Worm (Caenorhabditis elegans) whole organism, late embryonic: ENCODE results near the gene F09E10.1.

Source experiments
- C08G9.2 ChIP-seq: sonication (generic microtip); optimal IDR thresholded peaks from 2 replicates; lab custom pipeline; 2016; ENCODE audit warnings: mild to moderate bottlenecking, missing genetic modification characterization, moderate library complexity, missing compliant biosample characterization
- C38D4.7 ChIP-seq: fragments of 200-800 bp; sonication (Bioruptor generic); optimal IDR thresholded peaks from 2 replicates; lab custom pipeline; 2018; ENCODE audit warnings: mild to moderate bottlenecking, missing genetic modification characterization, moderate library complexity, missing compliant biosample characterization
- F13H6.1 ChIP-seq: sonication (generic microtip); optimal IDR thresholded peaks from 2 replicates; lab custom pipeline; 2016; ENCODE audit warnings: missing genetic modification characterization, missing compliant biosample characterization
- Y22D7AL.16 ChIP-seq: sonication (generic microtip); optimal IDR thresholded peaks from 2 replicates; lab custom pipeline; 2016; ENCODE audit warnings: missing genetic modification characterization, missing compliant biosample characterization
- ama-1 ChIP-seq: fragments of 150-350 bp; optimal IDR thresholded peaks from 2 replicates; lab custom pipeline; 2014
- ceh-18 ChIP-seq: sonication (generic microtip); optimal IDR thresholded peaks from 2 replicates; lab custom pipeline; 2016; ENCODE audit warnings: missing genetic modification characterization, missing compliant biosample characterization
- ceh-22 ChIP-seq: sonication (generic microtip); optimal IDR thresholded peaks from 2 replicates; lab custom pipeline; 2017; ENCODE audit warnings: missing biosample characterization, missing genetic modification characterization
- ceh-24 ChIP-seq: sonication (generic microtip); optimal IDR thresholded peaks from 2 replicates; lab custom pipeline; 2016; ENCODE audit warnings: mild to moderate bottlenecking, missing genetic modification characterization, missing compliant biosample characterization
- ceh-30 ChIP-seq: fragments of 150-350 bp; optimal IDR thresholded peaks from 2 replicates; lab custom pipeline; 2014; ENCODE audit warnings: missing biosample characterization, missing genetic modification characterization
- ceh-31 ChIP-seq: sonication (generic microtip); optimal IDR thresholded peaks from 2 replicates; lab custom pipeline; 2016; ENCODE audit warnings: missing genetic modification characterization, missing compliant biosample characterization
- ceh-34 ChIP-seq: sonication (generic microtip); optimal IDR thresholded peaks from 2 replicates; lab custom pipeline; 2016; ENCODE audit warnings: mild to moderate bottlenecking, missing genetic modification characterization, missing compliant biosample characterization
- ceh-9 ChIP-seq: sonication (generic microtip); optimal IDR thresholded peaks from 2 replicates; lab custom pipeline; 2016; ENCODE audit warnings: mild to moderate bottlenecking, missing genetic modification characterization, inconsistent platforms, missing compliant biosample characterization
- eyg-1 ChIP-seq: sonication (generic microtip); optimal IDR thresholded peaks from 2 replicates; lab custom pipeline; 2016; ENCODE audit warnings: missing genotype, missing genetic modification characterization, missing compliant biosample characterization
- hlh-15 ChIP-seq: sonication (generic microtip); optimal IDR thresholded peaks from 2 replicates; lab custom pipeline; 2016; ENCODE audit warnings: missing genetic modification characterization, missing compliant biosample characterization
- hlh-30 ChIP-seq: sonication (generic microtip); optimal IDR thresholded peaks from 2 replicates; lab custom pipeline; 2017; ENCODE audit warnings: antibody characterized with exemption, missing genetic modification characterization, missing compliant biosample characterization; ENCODE audit not compliant: insufficient read depth
- hlh-8 ChIP-seq: sonication (generic microtip); optimal IDR thresholded peaks from 2 replicates; lab custom pipeline; 2016; ENCODE audit warnings: missing genotype, missing genetic modification characterization, missing compliant biosample characterization
- lim-6 ChIP-seq: sonication (generic microtip); optimal IDR thresholded peaks from 2 replicates; lab custom pipeline; 2016; ENCODE audit warnings: missing genetic modification characterization, missing compliant biosample characterization
- lin-11 ChIP-seq: fragments of 200-800 bp; sonication (Bioruptor generic); optimal IDR thresholded peaks from 2 replicates; lab custom pipeline; 2018; ENCODE audit warnings: mild to moderate bottlenecking, missing genetic modification characterization, missing compliant biosample characterization
- nfya-1 ChIP-seq: sonication (generic microtip); optimal IDR thresholded peaks from 2 replicates; lab custom pipeline; 2017; ENCODE audit warnings: missing genetic modification characterization, mild to moderate bottlenecking, missing compliant biosample characterization, antibody characterized with exemption, moderate library complexity
- nhr-232 ChIP-seq: sonication (generic microtip); optimal IDR thresholded peaks from 2 replicates; lab custom pipeline; 2016; ENCODE audit warnings: missing genetic modification characterization, missing compliant biosample characterization
- npax-4 ChIP-seq: sonication (generic microtip); optimal IDR thresholded peaks from 2 replicates; lab custom pipeline; 2016; ENCODE audit warnings: missing genetic modification characterization, missing compliant biosample characterization
- odd-2 ChIP-seq: sonication (generic microtip); optimal IDR thresholded peaks from 2 replicates; lab custom pipeline; 2017; ENCODE audit warnings: antibody characterized with exemption, mild to moderate bottlenecking, missing genetic modification characterization, missing compliant biosample characterization
- pax-1 ChIP-seq: fragments of 150-350 bp; optimal IDR thresholded peaks from 2 replicates; lab custom pipeline; 2014; ENCODE audit warnings: missing biosample characterization, missing genetic modification characterization
- pha-2 ChIP-seq: sonication (generic microtip); optimal IDR thresholded peaks from 2 replicates; lab custom pipeline; 2017; ENCODE audit warnings: mild to moderate bottlenecking, missing genetic modification characterization, missing compliant biosample characterization
- pqm-1 ChIP-seq: sonication (generic microtip); optimal IDR thresholded peaks from 2 replicates; lab custom pipeline; 2016; ENCODE audit warnings: missing genetic modification characterization, missing compliant biosample characterization
- sdc-2 ChIP-seq: sonication (generic microtip); optimal IDR thresholded peaks from 2 replicates; lab custom pipeline; 2016; ENCODE audit warnings: missing genotype, missing genetic modification characterization, missing compliant biosample characterization
- sox-2 ChIP-seq: fragments of 200-800 bp; sonication (Bioruptor generic); IDR thresholded peaks from 2 replicates; pipeline ENCODE4 v1.3.6; 2022; ENCODE audit warnings: missing genetic modification reagents, missing genetic modification characterization, missing compliant biosample characterization
- sox-4 ChIP-seq: sonication (generic microtip); optimal IDR thresholded peaks from 2 replicates; lab custom pipeline; 2017; ENCODE audit warnings: mild to moderate bottlenecking, missing genetic modification characterization, inconsistent platforms, missing compliant biosample characterization
- syd-9 ChIP-seq: sonication (generic microtip); optimal IDR thresholded peaks from 2 replicates; lab custom pipeline; 2016; ENCODE audit warnings: mild to moderate bottlenecking, missing genetic modification characterization, moderate library complexity, missing compliant biosample characterization
- tbx-7 ChIP-seq: sonication (generic microtip); optimal IDR thresholded peaks from 2 replicates; lab custom pipeline; 2016; ENCODE audit warnings: missing genotype, missing genetic modification characterization, missing compliant biosample characterization
- unc-86 ChIP-seq: sonication (generic microtip); optimal IDR thresholded peaks from 2 replicates; lab custom pipeline; 2016; ENCODE audit warnings: missing genetic modification characterization, missing compliant biosample characterization
- zip-5 ChIP-seq: sonication (generic microtip); optimal IDR thresholded peaks from 2 replicates; lab custom pipeline; 2016; ENCODE audit warnings: missing genetic modification characterization, missing compliant biosample characterization
- ztf-16 ChIP-seq: sonication (generic microtip); optimal IDR thresholded peaks from 2 replicates; lab custom pipeline; 2017; ENCODE audit warnings: missing genetic modification characterization, missing compliant biosample characterization

F09E10.1 gene

DNA sequence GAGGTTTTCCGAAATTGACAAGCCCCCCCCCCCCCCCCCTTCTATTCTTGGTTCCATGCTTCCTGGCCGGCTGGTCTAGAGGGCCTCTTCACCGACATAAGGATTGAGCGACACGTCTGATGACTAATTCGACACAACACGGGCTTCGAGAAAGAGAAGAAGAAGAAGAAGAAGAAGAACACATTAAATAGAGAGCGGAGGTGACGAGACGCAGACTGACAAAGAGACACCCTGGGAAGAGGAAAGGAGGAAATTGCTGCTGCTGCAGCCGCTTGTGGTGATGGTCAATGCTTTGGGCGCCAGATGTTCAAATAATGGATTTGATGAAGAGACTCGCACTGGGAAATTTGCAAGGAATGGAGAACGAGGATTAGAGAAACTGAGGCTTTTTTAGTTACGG lies 22.0 kb downstream of the F09E10.1 start (continued):
- TF ChIP-seq nfya-1 (peak; percentile 61), ceh-34 (no peak), ceh-30 (peak; percentile 27), tbx-7 (tag; lab: Kevin White, UChicago) (no peak), ceh-24 (no peak), lin-11 (tag; lab: Kevin White, UChicago) (no peak), sox-4 (tag; lab: Kevin White, UChicago) (no peak), hlh-15 (tag; lab: Kevin White, UChicago) (no peak), nhr-232 (tag; lab: Kevin White, UChicago) (no peak), ztf-16 (tag; lab: Kevin White, UChicago) (no peak), syd-9 (tag; lab: Kevin White, UChicago) (no peak), C08G9.2 (tag; lab: Kevin White, UChicago) (no peak), ama-1 (lab: Kevin White, UChicago) (no peak), eyg-1 (tag; lab: Kevin White, UChicago) (no peak)

DNA sequence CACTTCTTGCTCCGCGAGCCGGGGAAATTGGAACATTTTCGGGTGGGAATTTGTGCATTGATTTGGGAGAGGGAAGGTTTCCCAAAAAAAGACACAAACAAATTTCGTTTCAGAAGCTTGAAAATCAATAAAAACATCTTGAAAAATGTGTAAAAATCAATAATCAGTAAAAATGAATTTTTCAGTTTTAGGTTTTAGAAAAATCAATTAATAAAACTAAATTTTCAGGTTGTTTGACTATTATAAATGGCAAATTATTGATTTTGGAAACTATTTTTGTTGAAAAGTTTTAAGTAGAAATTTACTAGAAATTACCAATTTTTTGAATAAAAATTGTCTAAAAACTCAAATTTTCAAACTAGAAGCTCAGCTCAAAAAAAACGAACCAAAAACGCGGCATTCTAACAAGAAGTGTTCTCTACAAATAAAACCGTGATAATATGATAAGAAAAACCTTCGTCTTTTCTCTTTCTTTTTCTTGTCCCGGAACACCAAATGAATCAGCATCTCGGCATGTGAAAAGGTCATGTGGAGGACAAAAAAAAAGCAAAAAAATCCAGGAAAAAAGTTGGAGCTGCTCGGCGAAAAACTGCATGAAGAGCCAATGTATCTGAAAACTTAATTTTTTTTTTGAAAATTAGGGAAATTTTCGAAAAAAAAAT lies 23.1 kb downstream of the F09E10.1 start:
- no peak for TF ChIP-seq nhr-232 (tag; lab: Kevin White, UChicago)
- TF ChIP-seq pqm-1 (tag; lab: Kevin White, UChicago), result no peak
- no peak for TF ChIP-seq npax-4
- no peak for TF ChIP-seq ztf-16 (tag; lab: Kevin White, UChicago)

DNA sequence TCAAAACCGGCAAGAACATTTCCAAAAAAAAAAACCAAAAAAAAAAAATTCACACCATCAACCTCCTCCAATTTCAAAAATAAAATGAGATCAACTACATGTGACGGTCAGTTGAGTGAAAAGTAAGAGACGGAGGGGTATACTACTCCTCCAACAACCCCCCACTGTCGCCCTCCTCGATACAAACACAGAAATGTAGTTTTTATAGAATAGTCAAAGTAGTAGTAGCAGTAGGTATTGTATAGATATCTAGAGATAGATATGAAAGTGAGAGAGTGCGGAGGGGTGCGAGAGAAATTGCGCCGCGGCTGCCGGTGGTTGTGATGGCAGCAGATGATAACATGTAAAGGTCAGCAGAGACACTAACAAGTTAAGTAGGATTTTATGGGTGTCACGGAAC lies 24.7 kb downstream of the F09E10.1 start:
- TF ChIP-seq sdc-2 (tag; lab: Kevin White, UChicago) (peak; percentile 21), ama-1 (lab: Kevin White, UChicago) (no peak)

DNA sequence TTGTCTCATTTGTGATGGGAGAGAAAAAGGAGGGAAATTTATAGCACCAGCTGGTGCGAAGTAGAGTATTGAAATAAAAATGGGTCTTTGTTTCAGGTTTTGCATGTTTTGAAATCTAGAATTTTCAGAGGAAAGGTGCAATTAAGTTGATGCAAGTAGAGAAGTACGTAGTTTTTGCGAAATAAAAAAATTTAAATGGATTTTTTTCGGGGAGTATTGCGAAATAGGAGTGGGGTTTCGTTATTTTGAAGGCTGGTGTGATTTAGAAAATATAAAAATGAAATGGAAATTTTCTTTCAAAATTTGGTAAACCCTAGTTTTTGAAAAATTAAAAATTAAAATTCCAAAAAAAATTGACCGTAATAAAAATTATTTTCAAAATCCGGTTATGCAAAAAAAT lies 25.5 kb downstream of the F09E10.1 start:
- TF ChIP-seq C38D4.7 (GFP tag; lab: Kevin White, UChicago), result no peak

DNA sequence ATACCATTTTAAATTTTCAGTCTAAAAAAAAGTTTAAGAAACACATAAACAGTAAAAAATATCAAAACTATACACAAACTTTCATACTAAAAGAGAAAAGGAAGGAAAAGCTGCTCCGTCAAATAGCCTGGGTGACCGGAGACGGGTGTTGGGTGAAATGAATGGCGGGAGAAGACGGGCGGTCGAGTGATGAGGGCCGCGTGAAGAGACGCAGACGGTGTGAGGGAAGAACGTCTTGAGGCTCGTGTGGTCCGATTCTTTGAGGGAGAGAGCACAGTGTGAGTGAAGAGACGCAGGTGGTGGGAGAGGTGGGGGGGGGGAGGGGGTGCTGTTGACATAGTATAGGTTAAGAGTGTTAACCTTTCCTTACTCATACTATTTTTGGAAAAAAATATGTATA lies 26.4 kb downstream of the F09E10.1 start:
- TF ChIP-seq F13H6.1 (tag; lab: Kevin White, UChicago) (no peak), nfya-1 (peak; percentile 63), hlh-8 (tag; lab: Kevin White, UChicago) (no peak), ceh-31 (peak; percentile 4), hlh-30 (tag; lab: Kevin White, UChicago) (peak; percentile 14), odd-2 (tag; lab: Kevin White, UChicago) (no peak)

DNA sequence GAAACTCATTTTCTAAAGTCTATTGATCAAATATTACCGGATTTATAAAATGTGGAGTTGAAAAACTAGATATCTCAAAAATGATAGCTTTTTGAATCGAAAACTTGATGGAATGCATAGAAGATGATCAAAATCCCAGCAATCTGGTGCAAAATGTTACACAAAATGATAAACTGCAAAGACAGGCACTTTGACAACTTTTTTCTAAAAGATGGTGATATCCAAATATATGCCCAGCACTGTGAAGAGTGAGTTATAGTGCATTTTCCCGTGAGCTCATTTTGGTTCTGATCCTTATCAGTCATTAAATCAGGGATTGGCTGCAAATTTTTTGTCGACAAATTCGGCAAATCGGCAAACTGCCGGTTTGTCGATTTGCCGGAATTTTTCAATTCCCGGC lies 32.7 kb downstream of the F09E10.1 start, which contains the start of gene K06A9.3:
Gene K06A9.3, minus strand, starts transcription at position 101 of the 400 bp plus-strand sequence.
- no peak for TF ChIP-seq ceh-30
- TF ChIP-seq ceh-18 (tag; lab: Kevin White, UChicago), result no peak
- no peak for TF ChIP-seq sox-2 (GFP tag; lab: Robert Waterston, UW)
- no peak for TF ChIP-seq zip-5
- TF ChIP-seq Y22D7AL.16 (tag; lab: Kevin White, UChicago), result no peak
- TF ChIP-seq lim-6 (tag; lab: Kevin White, UChicago), result no peak
- no peak for TF ChIP-seq C08G9.2 (tag; lab: Kevin White, UChicago)
- TF ChIP-seq ceh-22 (tag; lab: Kevin White, UChicago), result no peak
- TF ChIP-seq pha-2 (tag; lab: Kevin White, UChicago), result no peak
- no peak for TF ChIP-seq pax-1 (tag; lab: Kevin White, UChicago)
- no peak for TF ChIP-seq ceh-9 (tag; lab: Kevin White, UChicago)
- no peak for TF ChIP-seq hlh-30 (tag; lab: Kevin White, UChicago)
- TF ChIP-seq unc-86 (tag; lab: Kevin White, UChicago), result no peak
